Fruit fly (Drosophila melanogaster): ENCODE data around the gene CG4022.
A peak's percentile ranks its signal among the peaks of the same experiment; 100 is the strongest.

CG4022 gene

DNA sequence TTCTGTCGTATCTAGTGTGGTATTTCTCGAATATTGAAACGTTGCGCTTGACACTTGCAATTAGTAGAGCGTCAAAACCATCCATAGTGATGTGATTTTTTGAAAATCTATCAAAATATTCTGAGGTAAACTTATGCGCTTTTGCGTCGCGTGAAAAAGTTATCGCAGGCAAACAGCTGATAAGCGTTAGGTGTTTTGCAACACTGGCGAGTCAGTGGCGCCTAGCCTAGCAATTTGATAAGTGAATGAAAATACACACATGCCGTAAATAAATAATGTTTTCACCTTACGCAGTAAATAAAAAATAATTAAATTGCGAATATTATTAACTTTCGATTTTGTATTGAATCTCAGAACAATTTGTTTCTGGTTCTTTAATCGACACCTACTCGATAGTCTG is 24.7 kb upstream of the CG4022 start, which contains the start of gene CG42526:
Gene CG42526 (minus strand): TSS at position 85 of the 400 bp plus-strand sequence.
- TF ChIP-seq CG9215 (GFP tag; IDR thresholded peaks at IDR 0.05) (no peak), CG8290 (GFP tag; optimal IDR thresholded peaks at IDR 0.05) (peak; percentile 29), CG8290 (tag; optimal IDR thresholded peaks at IDR 0.05) (peak in 1 of 2 experiments; percentile 78), CG14667 (GFP tag; IDR thresholded peaks at IDR 0.05) (no peak), pita (GFP tag; optimal IDR thresholded peaks at IDR 0.05) (no peak), CG2199 (GFP tag; IDR thresholded peaks at IDR 0.05) (0 out of 3 replicates have a peak, but pooled peaks have one; percentile 5), Atf-2 (GFP tag; optimal IDR thresholded peaks at IDR 0.05) (peak; percentile 22), kah (GFP tag; optimal IDR thresholded peaks at IDR 0.05) (no peak), CG11723 (GFP tag; optimal IDR thresholded peaks at IDR 0.05) (peak; percentile 33), Vsx1 (GFP tag; optimal IDR thresholded peaks at IDR 0.05) (no peak), CG7963 (GFP tag; IDR thresholded peaks at IDR 0.05; ENCODE audit: partially characterized antibody) (no peak), odd (GFP tag; optimal IDR thresholded peaks at IDR 0.05) (no peak), CG12155 (GFP tag; optimal IDR thresholded peaks at IDR 0.05) (peak; percentile 58), MESR4 (GFP tag; optimal IDR thresholded peaks at IDR 0.05) (peak; percentile 22), CG9817 (tag; optimal IDR thresholded peaks at IDR 0.05) (peak; percentile 24), CG2202 (tag; optimal IDR thresholded peaks at IDR 0.05) (no peak), CG15479 (GFP tag; optimal IDR thresholded peaks at IDR 0.05) (no peak), CG12299 (tag; optimal IDR thresholded peaks at IDR 0.05) (peak; percentile 28), zen (tag; optimal IDR thresholded peaks at IDR 0.05) (no peak), Scr (GFP tag; IDR thresholded peaks at IDR 0.05; ENCODE audit: partially characterized antibody) (peak; percentile 57), sug (tag; optimal IDR thresholded peaks at IDR 0.05) (no peak), Dref (GFP tag; IDR thresholded peaks at IDR 0.05) (peak; percentile 44), HHEX (GFP tag; optimal IDR thresholded peaks at IDR 0.05) (no peak), bsh (GFP tag; optimal IDR thresholded peaks at IDR 0.05) (peak in 1 of 2 experiments; percentile 28), grau (tag; optimal IDR thresholded peaks at IDR 0.05) (peak; percentile 53), dm (GFP tag; optimal IDR thresholded peaks at IDR 0.05) (peak; percentile 34), CG12659 (GFP tag; optimal IDR thresholded peaks at IDR 0.05) (peak; percentile 59), Abd-B (GFP tag; optimal IDR thresholded peaks at IDR 0.05) (peak; percentile 2), sqz (GFP tag; optimal IDR thresholded peaks at IDR 0.05) (no peak), tx (GFP tag; optimal IDR thresholded peaks at IDR 0.05) (peak; percentile 43), tio (GFP tag; optimal IDR thresholded peaks at IDR 0.05) (no peak), NfI (GFP tag; optimal IDR thresholded peaks at IDR 0.05) (peak; percentile 31), psq (GFP tag; optimal IDR thresholded peaks at IDR 0.05) (no peak), dmrt99B (tag; optimal IDR thresholded peaks at IDR 0.05) (no peak), esg (GFP tag; conservative IDR thresholded peaks at IDR 0.05) (peak; percentile 34; the same call in 1 of the 2 replicates), bigmax (GFP tag; optimal IDR thresholded peaks at IDR 0.05) (peak; percentile 41), CG6254 (GFP tag; optimal IDR thresholded peaks at IDR 0.05) (no peak), sna (GFP tag; IDR thresholded peaks at IDR 0.05; ENCODE audit: partially characterized antibody) (peak; percentile 43; the same call in 1 of the 2 replicates), CG16813 (GFP tag; IDR thresholded peaks at IDR 0.05; ENCODE audit: partially characterized antibody) (0 out of 3 replicates have a peak, but pooled peaks have one; percentile 17), Bdp1 (GFP tag; optimal IDR thresholded peaks at IDR 0.05) (peak; percentile 24), unc-4 (GFP tag; IDR thresholded peaks at IDR 0.05; ENCODE audit: partially characterized antibody) (peak; percentile 74), inv (GFP tag; IDR thresholded peaks at IDR 0.05; ENCODE audit: partially characterized antibody) (peak; percentile 45; the same call in 1 of the 2 replicates), prd (optimal IDR thresholded peaks at IDR 0.05) (no peak), prd (GFP tag; IDR thresholded peaks at IDR 0.05) (no peak), CG14860 (GFP tag; IDR thresholded peaks at IDR 0.05; ENCODE audit: partially characterized antibody) (no peak), lbe (GFP tag; optimal IDR thresholded peaks at IDR 0.05) (peak; percentile 36), Myb (GFP tag; optimal IDR thresholded peaks at IDR 0.05) (peak; percentile 43), sens (GFP tag) (peak; percentile 80), CG32532 (GFP tag; IDR thresholded peaks at IDR 0.05) (peak; percentile 44; the same call in 1 of the 2 replicates), tin (GFP tag; optimal IDR thresholded peaks at IDR 0.05) (peak; percentile 7)

Data from whole organism, embryonic.